Fruit fly (Drosophila melanogaster) whole organism, embryonic: ENCODE data around the gene Cip4.
A peak's percentile ranks its signal among the peaks of the same experiment; 100 is the strongest.

ENCODE experiments used
- C15 ChIP-seq: fragments of 200-800 bp; sonication (Bioruptor generic); IDR thresholded peaks from 3 replicates; pipeline ENCODE4 v1.3.6; 2022; ENCODE audit warnings: missing biosample characterization, missing genetic modification characterization
- CG10979 ChIP-seq: fragments of 200-800 bp; sonication (Bioruptor generic); optimal IDR thresholded peaks from 2 replicates; lab custom pipeline; 2018; ENCODE audit warnings: missing biosample characterization, mild to moderate bottlenecking, missing genetic modification characterization, moderate library complexity
- CG11504 ChIP-seq: fragments of 200-800 bp; sonication (Bioruptor generic); optimal IDR thresholded peaks from 3 replicates; lab custom pipeline; 2019; ENCODE audit warnings: missing biosample characterization, mild to moderate bottlenecking, missing genetic modification characterization, moderate library complexity
- CG12299 ChIP-seq: fragments of 200-800 bp; sonication (Bioruptor generic); optimal IDR thresholded peaks from 2 replicates; lab custom pipeline; 2018; ENCODE audit warnings: missing biosample characterization, mild to moderate bottlenecking, missing genetic modification characterization
- CG13296 ChIP-seq: fragments of 200-800 bp; sonication (Bioruptor generic); optimal IDR thresholded peaks from 3 replicates; lab custom pipeline; 2018; ENCODE audit warnings: missing biosample characterization, mild to moderate bottlenecking, missing genetic modification characterization
- CG14860 ChIP-seq: fragments of 200-800 bp; sonication (Bioruptor generic); IDR thresholded peaks from 3 replicates; pipeline ENCODE4 v1.3.6; 2022; ENCODE audit warnings: missing biosample characterization, missing genetic modification characterization; ENCODE audit not compliant: partially characterized antibody
- CG15696 ChIP-seq: fragments of 200-800 bp; sonication (Bioruptor generic); optimal IDR thresholded peaks from 2 replicates; lab custom pipeline; 2019; ENCODE audit warnings: missing biosample characterization, mild to moderate bottlenecking, missing genetic modification characterization, moderate library complexity
- CG16779 ChIP-seq: fragments of 200-800 bp; sonication (Bioruptor generic); IDR thresholded peaks from 2 replicates; pipeline ENCODE4 v1.3.6; 2022; ENCODE audit warnings: missing biosample characterization, missing genetic modification characterization
- CG17328 ChIP-seq: fragments of 200-800 bp; sonication (Bioruptor generic); IDR thresholded peaks from 2 replicates; pipeline ENCODE4 v1.3.6; 2022; ENCODE audit warnings: missing biosample characterization, missing genetic modification characterization
- CG17361 ChIP-seq: fragments of 200-800 bp; sonication (Bioruptor generic); IDR thresholded peaks from 3 replicates; pipeline ENCODE4 v1.3.6; 2022; ENCODE audit warnings: missing biosample characterization, missing genetic modification characterization
- CG18262 ChIP-seq: fragments of 200-800 bp; optimal IDR thresholded peaks from 3 replicates; lab custom pipeline; 2019; ENCODE audit warnings: missing biosample characterization, mild to moderate bottlenecking, missing genetic modification characterization, moderate library complexity
- CG2678 ChIP-seq: fragments of 200-800 bp; sonication (Bioruptor generic); optimal IDR thresholded peaks from 3 replicates; lab custom pipeline; 2019; ENCODE audit warnings: missing biosample characterization, mild to moderate bottlenecking, missing genetic modification characterization, moderate library complexity
- CG2712 ChIP-seq: fragments of 200-800 bp; optimal IDR thresholded peaks from 3 replicates; lab custom pipeline; 2019; ENCODE audit warnings: missing biosample characterization, mild to moderate bottlenecking, missing genetic modification characterization, moderate library complexity
- CG31441 ChIP-seq: fragments of 200-800 bp; sonication (Bioruptor generic); IDR thresholded peaks from 2 replicates; pipeline ENCODE4 v1.3.6; 2022; ENCODE audit warnings: missing biosample characterization, missing genetic modification characterization
- CG34422 ChIP-seq: fragments of 200-800 bp; sonication (Bioruptor generic); IDR thresholded peaks from 3 replicates; pipeline ENCODE4 v1.3.6; 2022; ENCODE audit warnings: missing biosample characterization, missing genetic modification characterization
- CG5953 ChIP-seq: fragments of 200-800 bp; sonication (Bioruptor generic); IDR thresholded peaks from 2 replicates; pipeline ENCODE4 v1.3.6; 2022; ENCODE audit warnings: missing biosample characterization, missing genetic modification characterization
- CG9215 ChIP-seq: fragments of 200-800 bp; sonication (Bioruptor generic); IDR thresholded peaks from 2 replicates; pipeline ENCODE4 v1.3.6; 2022; ENCODE audit warnings: missing biosample characterization, missing genetic modification characterization
- CG9817 ChIP-seq: fragments of 200-800 bp; sonication (Bioruptor generic); optimal IDR thresholded peaks from 2 replicates; lab custom pipeline; 2018; ENCODE audit warnings: missing biosample characterization, mild to moderate bottlenecking, missing genetic modification characterization, moderate library complexity
- ERR ChIP-seq: fragments of 200-800 bp; sonication (Bioruptor generic); optimal IDR thresholded peaks from 2 replicates; lab custom pipeline; 2016; ENCODE audit warnings: missing biosample characterization, missing genetic modification characterization
- Myb ChIP-seq: fragments of 200-800 bp; sonication (Bioruptor generic); optimal IDR thresholded peaks from 2 replicates; lab custom pipeline; 2016; ENCODE audit warnings: missing biosample characterization, missing genetic modification characterization
- NC2β ChIP-seq: fragments of 200-800 bp; sonication (Bioruptor generic); optimal IDR thresholded peaks from 2 replicates; lab custom pipeline; 2016; ENCODE audit warnings: missing biosample characterization, missing genetic modification characterization
- Sox100B ChIP-seq: fragments of 200-800 bp; sonication (Bioruptor generic); optimal IDR thresholded peaks from 3 replicates; lab custom pipeline; 2018; ENCODE audit warnings: missing biosample characterization, mild to moderate bottlenecking, missing genetic modification characterization
- Sox102F ChIP-seq: fragments of 200-800 bp; sonication (Bioruptor generic); optimal IDR thresholded peaks from 2 replicates; lab custom pipeline; 2018; ENCODE audit warnings: missing biosample characterization, mild to moderate bottlenecking, missing genetic modification characterization, moderate library complexity
- Spps ChIP-seq: fragments of 200-800 bp; sonication (Bioruptor generic); optimal IDR thresholded peaks from 2 replicates; lab custom pipeline; 2018; ENCODE audit warnings: missing biosample characterization, mild to moderate bottlenecking, missing genetic modification characterization
- Sry-δ ChIP-seq: fragments of 200-800 bp; sonication (Bioruptor generic); optimal IDR thresholded peaks from 2 replicates; lab custom pipeline; 2016; ENCODE audit warnings: missing biosample characterization, missing genetic modification characterization
- ab ChIP-seq: fragments of 200-800 bp; sonication (Bioruptor generic); optimal IDR thresholded peaks from 2 replicates; lab custom pipeline; 2016; ENCODE audit warnings: missing biosample characterization, missing genetic modification characterization
- ara ChIP-seq: fragments of 200-800 bp; sonication (Bioruptor generic); IDR thresholded peaks from 2 replicates; pipeline ENCODE4 v1.3.6; 2022; ENCODE audit warnings: missing biosample characterization, missing genetic modification characterization
- bsh ChIP-seq, 2 experiments: fragments of 200-800 bp; sonication (Bioruptor generic); optimal IDR thresholded peaks; 2 replicates each; lab custom pipeline; 2017 to 2018; ENCODE audit warnings: mild to moderate bottlenecking in 2 of 2, missing biosample characterization in 2 of 2, missing genetic modification characterization in 2 of 2, moderate library complexity in 1 of 2
- da ChIP-seq: fragments of 200-800 bp; sonication (Bioruptor generic); optimal IDR thresholded peaks from 2 replicates; lab custom pipeline; 2016; ENCODE audit warnings: missing biosample characterization, missing genetic modification characterization
- fd96Cb ChIP-seq: fragments of 200-800 bp; sonication (Bioruptor generic); optimal IDR thresholded peaks from 2 replicates; lab custom pipeline; 2018; ENCODE audit warnings: missing biosample characterization, mild to moderate bottlenecking, missing genetic modification characterization, moderate library complexity
- gem ChIP-seq: fragments of 200-800 bp; sonication (Bioruptor generic); optimal IDR thresholded peaks from 2 replicates; lab custom pipeline; 2019; ENCODE audit warnings: missing biosample characterization, mild to moderate bottlenecking, missing genetic modification characterization, moderate library complexity
- gsb-n ChIP-seq: fragments of 200-800 bp; sonication (Bioruptor generic); optimal IDR thresholded peaks from 3 replicates; lab custom pipeline; 2018; ENCODE audit warnings: missing biosample characterization, mild to moderate bottlenecking, missing genetic modification characterization
- klu ChIP-seq: fragments of 200-800 bp; sonication (Bioruptor generic); IDR thresholded peaks from 2 replicates; pipeline ENCODE4 v1.3.6; 2022; ENCODE audit warnings: missing biosample characterization, missing genetic modification characterization
- lola ChIP-seq, 3 experiments: fragments of >200 bp in 2 of 3; fragments of 200-800 bp in 1 of 3; sonication (Bioruptor generic) in 1 of 3; optimal IDR thresholded peaks; 2 replicates each; lab custom pipeline; 2017 to 2019; ENCODE audit warnings: missing biosample characterization in 3 of 3, missing genetic modification characterization in 3 of 3, mild to moderate bottlenecking in 1 of 3, moderate library complexity in 1 of 3
- lov ChIP-seq, 2 experiments: fragments of 200-800 bp in 1 of 2; fragments of >200 bp in 1 of 2; sonication (Bioruptor generic) in 1 of 2; IDR thresholded peaks in 1 of 2; optimal IDR thresholded peaks in 1 of 2; 2 replicates in 1 of 2; 3 replicates in 1 of 2; pipeline versions ENCODE4 v1.3.6 to Lab custom; 2017 to 2022; ENCODE audit warnings: missing biosample characterization in 1 of 2, missing genetic modification characterization in 1 of 2
- nom ChIP-seq: fragments of 200-800 bp; sonication (Bioruptor generic); optimal IDR thresholded peaks from 2 replicates; lab custom pipeline; 2017; ENCODE audit warnings: missing biosample characterization, missing genetic modification characterization, mild to moderate bottlenecking, moderate library complexity, missing genetic modification reagents
- phol ChIP-seq: fragments of 200-800 bp; sonication (Bioruptor generic); optimal IDR thresholded peaks from 3 replicates; lab custom pipeline; 2018; ENCODE audit warnings: missing biosample characterization, mild to moderate bottlenecking, missing genetic modification characterization, moderate library complexity
- pita ChIP-seq: fragments of 200-800 bp; sonication (Bioruptor generic); optimal IDR thresholded peaks from 2 replicates; lab custom pipeline; 2017; ENCODE audit warnings: missing biosample characterization, mild to moderate bottlenecking, missing genetic modification characterization
- pum ChIP-seq: fragments of 200-800 bp; sonication (Bioruptor generic); optimal IDR thresholded peaks from 2 replicates; lab custom pipeline; 2016; ENCODE audit warnings: missing biosample characterization, missing genetic modification characterization
- row ChIP-seq: fragments of 200-800 bp; sonication (Bioruptor generic); IDR thresholded peaks from 3 replicates; pipeline ENCODE4 v1.3.6; 2022; ENCODE audit warnings: missing biosample characterization, missing genetic modification characterization
- sens ChIP-seq: fragments of 200-800 bp; sonication (Bioruptor generic); peaks from one replicate; lab custom pipeline; 2016; ENCODE audit warnings: missing biosample characterization, missing genetic modification characterization
- trh ChIP-seq: fragments of 200-800 bp; sonication (Bioruptor generic); optimal IDR thresholded peaks from 2 replicates; lab custom pipeline; 2016; ENCODE audit warnings: missing biosample characterization, missing genetic modification characterization
- tup ChIP-seq: fragments of 200-800 bp; sonication (Bioruptor generic); optimal IDR thresholded peaks from 2 replicates; lab custom pipeline; 2016; ENCODE audit warnings: missing biosample characterization, mild to moderate bottlenecking, missing genetic modification characterization, moderate library complexity

The Cip4 gene

DNA sequence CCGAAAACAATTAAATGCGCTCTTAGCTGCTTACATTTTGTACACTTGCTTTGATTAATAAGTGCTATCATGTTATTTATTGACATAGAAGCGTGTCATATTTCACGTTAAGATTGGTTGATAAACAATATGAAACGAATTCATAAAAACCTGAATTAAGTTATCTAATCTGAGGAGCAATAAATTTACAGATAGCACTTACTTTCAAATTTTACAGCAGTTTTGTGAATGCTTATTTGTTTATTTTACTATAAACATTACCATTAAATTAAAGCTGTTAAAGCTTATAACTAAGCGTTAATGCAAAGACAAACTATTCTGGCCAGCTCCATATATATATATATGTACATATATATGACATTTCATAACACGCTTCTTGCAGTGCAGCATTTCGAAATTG, 61.8 kb downstream of the Cip4 start:
- TF ChIP-seq CG10979 (tag; lab: Kevin White, UChicago), result peak; percentile 27
- no peak for TF ChIP-seq Sry-δ
- peak; percentile 1 for TF ChIP-seq fd96Cb
- peak in 1 of 2 experiments; percentile 0 for TF ChIP-seq bsh (GFP tag; optimal IDR thresholded peaks at IDR 0.05; lab: Kevin White, UChicago)
- peak in 1 of 3 experiments; percentile 8 for TF ChIP-seq lola (GFP tag; optimal IDR thresholded peaks at IDR 0.05; lab: Kevin White, UChicago)
- peak; percentile 31; the same call in 1 of the 3 replicates for TF ChIP-seq CG17361 (GFP tag; lab: Robert Waterston, UW)
- TF ChIP-seq CG12299 (tag; lab: Kevin White, UChicago), result no peak
- TF ChIP-seq CG9817 (tag; lab: Kevin White, UChicago), result no peak
- no peak for TF ChIP-seq klu (GFP tag; lab: Robert Waterston, UW)
- no peak for TF ChIP-seq Spps (tag; lab: Kevin White, UChicago)
- no peak for TF ChIP-seq CG2712 (tag; lab: Kevin White, UChicago)
- TF ChIP-seq ERR (GFP tag; lab: Kevin White, UChicago), result no peak
- 0 out of 2 replicates have a peak, but pooled peaks have one; percentile 10 for TF ChIP-seq CG31441 (GFP tag; lab: Robert Waterston, UW)
- TF ChIP-seq CG14860 (GFP tag; lab: Robert Waterston, UW), result no peak
- peak; percentile 4 for TF ChIP-seq Sox100B (GFP tag; lab: Kevin White, UChicago)
- peak; percentile 22 for TF ChIP-seq gsb-n (tag; lab: Kevin White, UChicago)
- TF ChIP-seq trh (GFP tag; lab: Kevin White, UChicago), result no peak
- TF ChIP-seq CG17328 (GFP tag; lab: Robert Waterston, UW), result no peak
- TF ChIP-seq CG5953 (GFP tag; lab: Robert Waterston, UW), result no peak
- TF ChIP-seq CG18262 (tag; lab: Kevin White, UChicago), result peak; percentile 29
- TF ChIP-seq CG13296, result no peak
- peak; percentile 13 for TF ChIP-seq gem (tag; lab: Kevin White, UChicago)
- no peak for TF ChIP-seq ara
- no peak for TF ChIP-seq pita (GFP tag; lab: Kevin White, UChicago)
- TF ChIP-seq CG34422 (GFP tag; lab: Robert Waterston, UW), result no peak
- peak; percentile 7 for TF ChIP-seq Sox102F (GFP tag; lab: Kevin White, UChicago)
- peak; percentile 3 for TF ChIP-seq CG2678 (tag; lab: Kevin White, UChicago)
- no peak for TF ChIP-seq ab (GFP tag; lab: Kevin White, UChicago)
- no peak for TF ChIP-seq C15
- TF ChIP-seq lov (optimal IDR thresholded peaks at IDR 0.05; lab: Kevin White, UChicago), result no peak
- no peak for TF ChIP-seq lov (GFP tag; IDR thresholded peaks at IDR 0.05; lab: Robert Waterston, UW)
- no peak for TF ChIP-seq CG15696 (tag; lab: Kevin White, UChicago)
- peak; percentile 71 for TF ChIP-seq sens (GFP tag; lab: Kevin White, UChicago)
- no peak for TF ChIP-seq NC2β (GFP tag; lab: Kevin White, UChicago)
- no peak for TF ChIP-seq nom (GFP tag; lab: Kevin White, UChicago)
- no peak for TF ChIP-seq CG9215 (GFP tag; lab: Robert Waterston, UW)
- peak; percentile 15 for TF ChIP-seq phol (tag; lab: Kevin White, UChicago)
- 0 out of 3 replicates have a peak, but pooled peaks have one; percentile 6 for TF ChIP-seq row (GFP tag; lab: Robert Waterston, UW)
- TF ChIP-seq da, result no peak
- no peak for TF ChIP-seq Myb (GFP tag; lab: Kevin White, UChicago)
- no peak for TF ChIP-seq pum (GFP tag; lab: Kevin White, UChicago)
- peak; percentile 20 for TF ChIP-seq CG11504 (tag; lab: Kevin White, UChicago)
- TF ChIP-seq tup (GFP tag; lab: Kevin White, UChicago), result no peak
- no peak for TF ChIP-seq CG16779 (GFP tag; lab: Robert Waterston, UW)
